Worm (Caenorhabditis elegans) whole organism, L4 larva: ENCODE measurements around the gene C26F1.3.

ENCODE experiments used
- D1046.2 ChIP-seq: fragments of 200-800 bp; sonication (Bioruptor generic); IDR thresholded peaks from 2 replicates; pipeline ENCODE4 v1.3.6; 2022; ENCODE audit warnings: missing genetic modification characterization, missing compliant biosample characterization
- F37D6.2 ChIP-seq: sonication (generic microtip); optimal IDR thresholded peaks from 2 replicates; lab custom pipeline; 2016; ENCODE audit warnings: mild to moderate bottlenecking, missing genetic modification characterization, missing compliant biosample characterization
- T26A8.4 ChIP-seq: fragments of 200-800 bp; sonication (Bioruptor generic); IDR thresholded peaks from 2 replicates; pipeline ENCODE4 v1.3.6; 2022; ENCODE audit warnings: missing genetic modification characterization, missing compliant biosample characterization
- Y105C5A.15 ChIP-seq: fragments of 200-800 bp; sonication (Bioruptor generic); IDR thresholded peaks from 2 replicates; pipeline ENCODE4 v1.3.6; 2022; ENCODE audit warnings: missing genetic modification characterization, missing compliant biosample characterization
- Y48G9A.11 ChIP-seq: fragments of 200-800 bp; sonication (Bioruptor generic); IDR thresholded peaks from 2 replicates; pipeline ENCODE4 v1.3.6; 2022; ENCODE audit warnings: missing genetic modification reagents, missing genetic modification characterization, missing compliant biosample characterization
- Y5F2A.4 ChIP-seq: fragments of 200-800 bp; sonication (Bioruptor generic); optimal IDR thresholded peaks from 2 replicates; lab custom pipeline; 2018; ENCODE audit warnings: mild to moderate bottlenecking, missing genetic modification characterization, missing compliant biosample characterization
- Y75B8A.6 ChIP-seq: fragments of 200-800 bp; sonication (Bioruptor generic); IDR thresholded peaks from 2 replicates; pipeline ENCODE4 v1.3.6; 2022; ENCODE audit warnings: missing genetic modification reagents, missing genetic modification characterization, missing compliant biosample characterization
- arid-1 ChIP-seq: fragments of 200-800 bp; sonication (Bioruptor generic); conservative IDR thresholded peaks from 2 replicates; pipeline ENCODE4 v1.3.6; 2022; ENCODE audit warnings: missing genetic modification reagents, missing genetic modification characterization, missing compliant biosample characterization
- attf-4 ChIP-seq: sonication (generic microtip); optimal IDR thresholded peaks from 3 replicates; lab custom pipeline; 2017; ENCODE audit warnings: missing biosample characterization, missing genetic modification characterization
- ceh-20 ChIP-seq: fragments of 200-800 bp; sonication (Bioruptor generic); IDR thresholded peaks from 2 replicates; pipeline ENCODE4 v1.3.6; 2022; ENCODE audit warnings: missing genetic modification reagents, missing genetic modification characterization, missing compliant biosample characterization
- ceh-32 ChIP-seq: sonication (generic microtip); optimal IDR thresholded peaks from 2 replicates; lab custom pipeline; 2016; ENCODE audit warnings: mild to moderate bottlenecking, missing genetic modification characterization, missing compliant biosample characterization; ENCODE audit not compliant: poor library complexity
- ceh-44 ChIP-seq: fragments of 200-800 bp; sonication (Bioruptor generic); IDR thresholded peaks from 2 replicates; pipeline ENCODE4 v1.3.6; 2022; ENCODE audit warnings: missing genetic modification reagents, missing genetic modification characterization, missing compliant biosample characterization
- cey-2 ChIP-seq: sonication (generic microtip); optimal IDR thresholded peaks from 3 replicates; lab custom pipeline; 2017; ENCODE audit warnings: missing genetic modification characterization, mild to moderate bottlenecking, missing compliant biosample characterization, antibody characterized with exemption, borderline replicate concordance; ENCODE audit not compliant: insufficient read depth
- daf-12 ChIP-seq: fragments of 150-350 bp; optimal IDR thresholded peaks from 2 replicates; lab custom pipeline; 2014; ENCODE audit warnings: missing biosample characterization, missing genetic modification reagents, missing genetic modification characterization
- daf-19 ChIP-seq: fragments of 200-800 bp; sonication (Bioruptor generic); conservative IDR thresholded peaks from 2 replicates; pipeline ENCODE4 v1.3.6; 2022; ENCODE audit warnings: missing genetic modification characterization, missing compliant biosample characterization
- dmd-6 ChIP-seq: fragments of 200-800 bp; sonication (Bioruptor generic); IDR thresholded peaks from 2 replicates; pipeline ENCODE4 v1.3.6; 2022; ENCODE audit warnings: missing genetic modification reagents, missing genetic modification characterization, missing compliant biosample characterization
- dmd-9 ChIP-seq: fragments of 200-800 bp; sonication (Bioruptor generic); IDR thresholded peaks from 2 replicates; pipeline ENCODE4 v1.3.6; 2022; ENCODE audit warnings: missing genetic modification reagents, missing genetic modification characterization, missing compliant biosample characterization
- dpl-1 ChIP-seq: fragments of 150-350 bp; optimal IDR thresholded peaks from 2 replicates; lab custom pipeline; 2014; ENCODE audit warnings: missing biosample characterization, missing genetic modification reagents, missing genetic modification characterization
- duxl-1 ChIP-seq: sonication (generic microtip); optimal IDR thresholded peaks from 2 replicates; lab custom pipeline; 2016; ENCODE audit warnings: mild to moderate bottlenecking, missing genetic modification characterization, moderate library complexity, missing compliant biosample characterization; ENCODE audit not compliant: poor library complexity
- dve-1 ChIP-seq: sonication (generic microtip); optimal IDR thresholded peaks from 2 replicates; lab custom pipeline; 2017; ENCODE audit warnings: antibody characterized with exemption, mild to moderate bottlenecking, missing genetic modification characterization, missing compliant biosample characterization; ENCODE audit not compliant: insufficient read depth
- fkh-10 ChIP-seq: fragments of 150-350 bp; optimal IDR thresholded peaks from 2 replicates; lab custom pipeline; 2014; ENCODE audit warnings: missing biosample characterization, missing genetic modification reagents, missing genetic modification characterization
- fos-1 ChIP-seq: fragments of 150-350 bp; optimal IDR thresholded peaks from 2 replicates; lab custom pipeline; 2014; ENCODE audit warnings: missing biosample characterization, missing genetic modification characterization
- hif-1 ChIP-seq, 2 experiments: sonication (generic microtip); optimal IDR thresholded peaks; 2 replicates each; lab custom pipeline; 2016 to 2017; ENCODE audit warnings: missing compliant biosample characterization in 2 of 2, missing genetic modification characterization in 2 of 2, missing genetic modification reagents in 2 of 2, missing genotype in 2 of 2, mild to moderate bottlenecking in 1 of 2
- hlh-30 ChIP-seq: sonication (generic microtip); optimal IDR thresholded peaks from 2 replicates; lab custom pipeline; 2017; ENCODE audit warnings: antibody characterized with exemption, mild to moderate bottlenecking, missing genetic modification characterization, missing compliant biosample characterization; ENCODE audit not compliant: insufficient read depth
- hmg-1.1 ChIP-seq: fragments of 200-800 bp; sonication (Bioruptor generic); IDR thresholded peaks from 2 replicates; pipeline ENCODE4 v1.3.6; 2022; ENCODE audit warnings: missing genetic modification reagents, missing genetic modification characterization, missing compliant biosample characterization
- lim-7 ChIP-seq: fragments of 200-800 bp; sonication (Bioruptor generic); IDR thresholded peaks from 2 replicates; pipeline ENCODE4 v1.3.6; 2022; ENCODE audit warnings: missing genetic modification characterization, missing compliant biosample characterization
- lin-29 ChIP-seq: fragments of 200-800 bp; sonication (Bioruptor generic); IDR thresholded peaks from 2 replicates; pipeline ENCODE4 v1.3.6; 2022; ENCODE audit warnings: missing genetic modification reagents, missing genetic modification characterization, missing compliant biosample characterization
- lir-3 ChIP-seq: sonication (generic microtip); optimal IDR thresholded peaks from 2 replicates; lab custom pipeline; 2016; ENCODE audit warnings: mild to moderate bottlenecking, missing genetic modification characterization, missing compliant biosample characterization
- madf-9 ChIP-seq: fragments of 200-800 bp; sonication (Bioruptor generic); conservative IDR thresholded peaks from 2 replicates; pipeline ENCODE4 v1.3.6; 2022; ENCODE audit warnings: missing genetic modification reagents, missing genetic modification characterization, missing compliant biosample characterization
- mdl-1 ChIP-seq, 2 experiments: fragments of 150-350 bp in 1 of 2; sonication (generic microtip) in 1 of 2; optimal IDR thresholded peaks; 2 replicates each; lab custom pipeline; 2014 to 2017; ENCODE audit warnings: missing biosample characterization in 2 of 2, missing genetic modification characterization in 2 of 2
- mdt-29 ChIP-seq: fragments of 200-800 bp; sonication (Bioruptor generic); IDR thresholded peaks from 2 replicates; pipeline ENCODE4 v1.3.6; 2022; ENCODE audit warnings: missing genetic modification reagents, missing genetic modification characterization, missing compliant biosample characterization
- mxl-2 ChIP-seq: fragments of 200-800 bp; sonication (Bioruptor generic); conservative IDR thresholded peaks from 2 replicates; pipeline ENCODE4 v1.3.6; 2022; ENCODE audit warnings: missing genetic modification reagents, missing genetic modification characterization, missing compliant biosample characterization
- mxl-3 ChIP-seq: fragments of 200-800 bp; sonication (Bioruptor generic); optimal IDR thresholded peaks from 2 replicates; lab custom pipeline; 2018; ENCODE audit warnings: mild to moderate bottlenecking, missing genetic modification characterization, missing compliant biosample characterization
- nhr-111 ChIP-seq: fragments of 200-800 bp; sonication (Bioruptor generic); optimal IDR thresholded peaks from 2 replicates; lab custom pipeline; 2018; ENCODE audit warnings: mild to moderate bottlenecking, missing genetic modification characterization, missing compliant biosample characterization
- nhr-42 ChIP-seq: fragments of 200-800 bp; sonication (Bioruptor generic); IDR thresholded peaks from 2 replicates; pipeline ENCODE4 v1.3.6; 2022; ENCODE audit warnings: missing genetic modification characterization, missing compliant biosample characterization
- nhr-77 ChIP-seq: fragments of 150-350 bp; optimal IDR thresholded peaks from 2 replicates; lab custom pipeline; 2014; ENCODE audit warnings: missing biosample characterization, missing genetic modification characterization
- pha-4 ChIP-seq, 2 experiments: fragments of 150-350 bp in 1 of 2; fragments of 200-800 bp in 1 of 2; sonication (Bioruptor generic) in 1 of 2; IDR thresholded peaks in 1 of 2; optimal IDR thresholded peaks in 1 of 2; 2 replicates each; pipeline versions ENCODE4 v1.3.6 to Lab custom; 2014 to 2022; ENCODE audit warnings: missing genetic modification characterization in 2 of 2, missing genetic modification reagents in 2 of 2, missing biosample characterization in 1 of 2, missing compliant biosample characterization in 1 of 2
- php-3 ChIP-seq: fragments of 200-800 bp; sonication (Bioruptor generic); IDR thresholded peaks from 2 replicates; pipeline ENCODE4 v1.3.6; 2022; ENCODE audit warnings: missing genetic modification reagents, missing genetic modification characterization, missing compliant biosample characterization
- pqm-1 ChIP-seq: sonication (generic microtip); optimal IDR thresholded peaks from 2 replicates; lab custom pipeline; 2017; ENCODE audit warnings: missing biosample characterization, missing genetic modification characterization
- saeg-2 ChIP-seq: fragments of 200-800 bp; sonication (Bioruptor generic); IDR thresholded peaks from 2 replicates; pipeline ENCODE4 v1.3.6; 2022; ENCODE audit warnings: missing genetic modification reagents, missing genetic modification characterization, missing compliant biosample characterization
- set-16 ChIP-seq: fragments of 200-800 bp; sonication (Bioruptor generic); IDR thresholded peaks from 2 replicates; pipeline ENCODE4 v1.3.6; 2022; ENCODE audit warnings: missing genetic modification reagents, missing genetic modification characterization, missing compliant biosample characterization
- snpc-1.2 ChIP-seq: fragments of 200-800 bp; sonication (Bioruptor generic); IDR thresholded peaks from 2 replicates; pipeline ENCODE4 v1.3.6; 2022; ENCODE audit warnings: missing genetic modification reagents, missing genetic modification characterization, missing compliant biosample characterization
- spr-1 ChIP-seq: sonication (generic microtip); optimal IDR thresholded peaks from 2 replicates; lab custom pipeline; 2016; ENCODE audit warnings: mild to moderate bottlenecking, missing genetic modification characterization, missing compliant biosample characterization
- spr-3 ChIP-seq: fragments of 200-800 bp; sonication (Bioruptor generic); optimal IDR thresholded peaks from 2 replicates; lab custom pipeline; 2018; ENCODE audit warnings: mild to moderate bottlenecking, missing genetic modification characterization, missing compliant biosample characterization
- tag-97 ChIP-seq: fragments of 200-800 bp; sonication (Bioruptor generic); IDR thresholded peaks from 2 replicates; pipeline ENCODE4 v1.3.6; 2022; ENCODE audit warnings: missing genetic modification characterization, missing compliant biosample characterization
- unc-130 ChIP-seq: sonication (generic microtip); optimal IDR thresholded peaks from 2 replicates; lab custom pipeline; 2016; ENCODE audit warnings: missing genetic modification reagents, missing genetic modification characterization, missing compliant biosample characterization

C26F1.3 gene

DNA sequence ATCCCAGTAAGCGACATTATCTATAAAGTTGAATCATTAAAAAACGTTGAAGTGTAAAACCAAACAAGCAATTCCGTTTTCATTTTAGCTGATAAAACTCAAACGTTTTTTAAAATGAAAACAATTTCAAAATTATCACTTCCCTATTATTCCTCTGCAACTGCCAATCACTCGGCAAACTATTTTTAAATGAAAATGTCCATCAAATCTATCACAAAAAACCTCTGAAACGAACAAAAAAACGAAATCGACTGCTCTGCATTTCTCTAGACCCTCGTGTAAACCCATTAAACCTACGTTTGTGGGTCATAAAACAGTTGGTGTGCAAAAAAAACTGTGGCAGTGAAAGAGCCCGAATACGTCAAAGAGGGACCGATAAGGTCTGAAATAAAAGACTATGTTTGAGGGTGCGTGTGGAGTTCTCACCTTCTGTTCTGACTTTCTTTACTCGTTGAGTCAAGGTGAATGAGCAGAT, 34.6 kb upstream of the C26F1.3 start, which contains the start of gene fbxl-5 (continued):
- TF ChIP-seq D1046.2 (GFP tag; lab: Robert Waterston, UW) (no peak), ceh-44 (no peak), arid-1 (GFP tag; lab: Robert Waterston, UW) (no peak), cey-2 (tag; lab: Kevin White, UChicago) (no peak), lin-29 (GFP tag; lab: Robert Waterston, UW) (no peak), tag-97 (no peak), snpc-1.2 (GFP tag; lab: Robert Waterston, UW) (no peak), nhr-42 (no peak), nhr-111 (GFP tag; lab: Kevin White, UChicago) (no peak), fos-1 (tag; lab: Kevin White, UChicago) (no peak), mxl-3 (no peak), pha-4 (GFP tag; IDR thresholded peaks at IDR 0.05; lab: Robert Waterston, UW) (no peak), pha-4 (tag; optimal IDR thresholded peaks at IDR 0.05; lab: Kevin White, UChicago) (no peak), Y105C5A.15 (GFP tag; lab: Robert Waterston, UW) (no peak), pqm-1 (no peak), dve-1 (tag; lab: Kevin White, UChicago) (peak; percentile 30), hmg-1.1 (GFP tag; lab: Robert Waterston, UW) (no peak), ceh-20 (GFP tag; lab: Robert Waterston, UW) (no peak)

DNA sequence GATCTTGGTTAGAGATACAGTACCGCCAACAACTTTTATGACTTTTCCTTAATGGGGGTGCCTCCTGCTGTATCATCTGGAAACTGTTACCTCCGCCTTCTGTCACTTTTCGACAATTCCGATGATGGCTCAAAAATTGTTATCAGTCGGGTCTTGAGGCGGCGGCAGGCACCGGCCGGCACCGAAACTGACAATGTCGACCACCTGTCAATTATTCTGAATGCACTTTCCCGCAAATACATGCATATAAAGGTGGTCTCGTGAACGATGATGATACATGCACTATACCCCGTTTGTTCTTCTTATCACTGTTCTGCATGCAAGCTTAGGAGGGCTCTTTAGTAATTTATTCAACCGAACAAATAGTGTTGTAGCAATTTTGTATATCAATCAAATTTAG, 33.0 kb upstream of the C26F1.3 start:
- no peak for TF ChIP-seq fkh-10 (GFP tag; lab: Kevin White, UChicago)
- no peak for TF ChIP-seq Y5F2A.4
- peak; percentile 83 for TF ChIP-seq pha-4 (GFP tag; IDR thresholded peaks at IDR 0.05; lab: Robert Waterston, UW)
- TF ChIP-seq pha-4 (tag; optimal IDR thresholded peaks at IDR 0.05; lab: Kevin White, UChicago) = no peak
- TF ChIP-seq F37D6.2 (tag; lab: Kevin White, UChicago) = no peak
- no peak for TF ChIP-seq dmd-9 (GFP tag; lab: Robert Waterston, UW)
- TF ChIP-seq spr-3 (GFP tag; lab: Kevin White, UChicago) = no peak
- no peak for TF ChIP-seq attf-4 (tag; lab: Kevin White, UChicago)
- peak; percentile 99 for TF ChIP-seq dmd-6
- TF ChIP-seq madf-9 (GFP tag; lab: Robert Waterston, UW) = no peak
- TF ChIP-seq daf-12 (tag; lab: Kevin White, UChicago) = no peak
- 0 out of 2 replicates have a peak, but pooled peaks have one; percentile 47 for TF ChIP-seq T26A8.4
- TF ChIP-seq saeg-2 (GFP tag; lab: Robert Waterston, UW) = peak; percentile 80; the same call in 1 of the 2 replicates
- TF ChIP-seq mxl-3 = peak; percentile 49
- no peak for TF ChIP-seq arid-1 (GFP tag; lab: Robert Waterston, UW)
- TF ChIP-seq lir-3 (tag; lab: Kevin White, UChicago) = no peak
- TF ChIP-seq D1046.2 (GFP tag; lab: Robert Waterston, UW) = no peak
- TF ChIP-seq duxl-1 = peak; percentile 15
- TF ChIP-seq daf-19 (GFP tag; lab: Robert Waterston, UW) = no peak
- TF ChIP-seq spr-1 (tag; lab: Kevin White, UChicago) = no peak
- TF ChIP-seq mdl-1 (tag; optimal IDR thresholded peaks at IDR 0.05; lab: Kevin White, UChicago) = peak in 1 of 2 experiments; percentile 2
- TF ChIP-seq ceh-32 (tag; lab: Kevin White, UChicago) = no peak
- TF ChIP-seq php-3 (GFP tag; lab: Robert Waterston, UW) = peak; percentile 93
- TF ChIP-seq hif-1 (tag; optimal IDR thresholded peaks at IDR 0.05; lab: Kevin White, UChicago) = peak in 1 of 2 experiments; percentile 12
- TF ChIP-seq set-16 = peak; percentile 41; the same call in 1 of the 2 replicates
- no peak for TF ChIP-seq lim-7 (GFP tag; lab: Robert Waterston, UW)
- peak; percentile 25 for TF ChIP-seq nhr-77 (tag; lab: Kevin White, UChicago)
- TF ChIP-seq mdt-29 (GFP tag; lab: Robert Waterston, UW) = peak; percentile 63; the same call in 1 of the 2 replicates
- TF ChIP-seq mxl-2 (GFP tag; lab: Robert Waterston, UW) = 0 out of 2 replicates have a peak, but pooled peaks have one; percentile 28
- no peak for TF ChIP-seq Y75B8A.6 (GFP tag; lab: Robert Waterston, UW)
- TF ChIP-seq unc-130 (GFP tag; lab: Kevin White, UChicago) = no peak
- TF ChIP-seq Y105C5A.15 (GFP tag; lab: Robert Waterston, UW) = no peak
- TF ChIP-seq hlh-30 (tag; lab: Kevin White, UChicago) = peak; percentile 58
- TF ChIP-seq Y48G9A.11 (GFP tag; lab: Robert Waterston, UW) = no peak
- TF ChIP-seq ceh-20 (GFP tag; lab: Robert Waterston, UW) = peak; percentile 80
- TF ChIP-seq dpl-1 (GFP tag; lab: Kevin White, UChicago) = no peak
